Fruit fly (Drosophila melanogaster): ENCODE measurements around the gene CG3552.

The CG3552 gene

DNA sequence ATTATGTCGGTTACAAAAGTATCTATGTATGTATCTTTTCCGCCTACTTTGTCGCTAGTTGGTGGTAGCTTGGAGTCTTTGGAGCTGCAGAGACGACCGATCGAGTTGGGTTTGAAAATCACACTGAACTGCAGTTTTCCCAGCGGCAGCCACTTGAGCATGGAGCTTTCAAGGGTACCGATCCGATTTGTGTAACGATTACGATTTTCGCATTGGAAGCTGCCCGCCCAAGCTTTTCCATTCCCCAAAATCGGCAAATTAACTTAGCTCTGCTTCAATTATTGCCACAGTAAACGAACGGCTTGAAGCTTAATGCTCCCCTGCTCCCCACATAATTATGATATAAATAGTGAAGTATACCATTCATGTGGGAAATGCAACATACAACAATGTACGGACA is 33.0 kb downstream of the CG3552 start, which contains the start of gene CG32036:
CG32036 (minus strand) TSS at position 101 of the 400 bp plus-strand sequence.
- no peak for TF ChIP-seq noc (tag; optimal IDR thresholded peaks at IDR 0.05)

DNA sequence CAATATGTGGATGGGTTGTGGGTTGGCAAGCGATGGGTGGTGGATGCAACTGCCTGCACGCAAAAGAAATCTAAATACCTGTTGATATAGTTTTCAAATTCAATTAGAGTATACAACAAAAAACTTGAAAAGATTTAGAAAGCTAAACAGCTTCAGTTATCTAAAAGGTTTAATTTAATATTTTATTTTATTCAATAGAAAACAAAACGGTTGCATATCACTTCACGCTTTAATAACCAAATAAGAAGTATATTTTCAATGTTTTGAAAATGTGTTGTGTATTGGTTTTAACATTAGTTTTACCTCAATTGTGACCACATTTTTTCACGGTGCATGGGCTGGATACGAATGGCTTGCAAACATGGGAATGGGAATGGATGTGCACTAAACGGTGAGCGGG is 33.5 kb downstream of the CG3552 start:
- TF ChIP-seq noc (tag; optimal IDR thresholded peaks at IDR 0.05) = no peak

DNA sequence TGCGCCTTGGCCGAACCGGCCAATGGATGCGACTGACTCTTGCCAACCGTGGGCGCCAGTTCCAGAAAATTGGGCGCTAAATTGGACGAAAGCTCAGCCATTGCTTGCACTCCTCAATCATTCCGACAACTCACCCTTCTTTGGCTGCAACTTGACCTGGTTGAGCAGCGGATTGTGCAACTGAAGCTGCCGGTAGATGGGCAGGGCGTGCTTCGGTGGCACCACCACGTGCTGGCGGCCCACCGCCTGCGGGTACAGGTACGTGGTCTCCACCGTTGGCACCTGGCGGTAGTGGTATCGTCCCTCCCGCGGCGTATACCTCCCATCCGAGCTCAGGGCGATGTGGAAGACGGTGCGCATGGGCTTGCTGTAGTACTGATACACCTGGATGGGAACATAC is 34.3 kb downstream of the CG3552 start:
- TF ChIP-seq noc (tag; optimal IDR thresholded peaks at IDR 0.05) = no peak

DNA sequence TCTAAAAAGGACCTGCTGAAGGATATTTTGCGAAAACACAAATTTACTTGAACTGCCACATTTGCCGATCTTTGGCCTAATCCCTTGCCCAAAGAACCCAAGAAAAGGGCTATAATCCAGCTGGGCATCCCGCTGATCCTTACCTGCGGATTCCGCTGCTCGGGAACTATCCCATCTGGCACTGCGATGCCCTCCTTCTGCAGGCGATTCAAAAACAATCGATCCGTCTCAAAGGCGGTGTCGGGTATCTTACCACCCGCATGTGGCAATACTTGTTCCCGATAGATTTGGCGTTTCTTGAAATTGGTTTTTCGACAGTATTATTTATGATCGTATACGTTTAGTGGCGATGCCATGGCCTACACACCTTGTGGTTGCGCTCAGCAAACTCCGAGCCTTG is 35.2 kb downstream of the CG3552 start:
- no peak for TF ChIP-seq noc (tag; optimal IDR thresholded peaks at IDR 0.05)

DNA sequence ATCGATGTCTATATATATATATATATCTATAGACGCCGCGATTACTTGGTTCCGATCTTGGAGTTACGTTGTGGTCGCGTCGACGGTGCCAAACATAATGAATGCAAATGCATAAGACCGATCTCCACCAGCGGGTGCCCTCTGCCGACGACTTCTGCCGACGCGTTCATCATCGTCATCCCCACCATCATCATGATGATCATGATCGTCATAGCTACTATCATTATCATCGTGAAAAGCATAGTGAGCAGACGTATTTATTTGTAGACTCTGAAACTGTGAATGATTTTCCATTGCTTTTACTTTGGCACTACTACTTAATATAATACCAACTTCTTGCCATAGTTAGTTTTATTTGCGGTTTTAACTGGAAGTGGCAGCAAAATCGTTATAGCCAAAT is 36.0 kb downstream of the CG3552 start, which contains the start of gene CG32037:
CG32037 (minus strand) TSS at position 101 of the 400 bp plus-strand sequence.
- no peak for TF ChIP-seq noc (tag; optimal IDR thresholded peaks at IDR 0.05)

DNA sequence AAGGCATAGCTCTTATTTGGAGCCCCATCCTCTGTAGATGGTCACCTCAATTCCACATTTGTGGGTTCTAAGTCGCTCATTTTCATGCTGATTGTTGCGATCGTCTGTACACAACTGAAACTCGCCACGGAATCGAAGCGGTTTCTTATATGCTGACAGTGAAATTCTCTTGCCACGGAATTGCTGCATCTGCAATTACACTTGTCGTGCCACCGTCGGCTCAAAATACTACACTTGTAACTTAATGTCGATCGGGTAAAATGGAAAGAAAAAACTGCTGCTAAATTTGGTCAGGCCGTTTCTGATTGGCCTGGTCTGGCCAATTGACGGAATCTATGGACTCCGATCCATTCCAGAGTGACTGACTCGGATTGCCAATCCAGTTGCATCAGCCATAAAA is 41.1 kb downstream of the CG3552 start:
- TF ChIP-seq noc (tag; optimal IDR thresholded peaks at IDR 0.05) = no peak

DNA sequence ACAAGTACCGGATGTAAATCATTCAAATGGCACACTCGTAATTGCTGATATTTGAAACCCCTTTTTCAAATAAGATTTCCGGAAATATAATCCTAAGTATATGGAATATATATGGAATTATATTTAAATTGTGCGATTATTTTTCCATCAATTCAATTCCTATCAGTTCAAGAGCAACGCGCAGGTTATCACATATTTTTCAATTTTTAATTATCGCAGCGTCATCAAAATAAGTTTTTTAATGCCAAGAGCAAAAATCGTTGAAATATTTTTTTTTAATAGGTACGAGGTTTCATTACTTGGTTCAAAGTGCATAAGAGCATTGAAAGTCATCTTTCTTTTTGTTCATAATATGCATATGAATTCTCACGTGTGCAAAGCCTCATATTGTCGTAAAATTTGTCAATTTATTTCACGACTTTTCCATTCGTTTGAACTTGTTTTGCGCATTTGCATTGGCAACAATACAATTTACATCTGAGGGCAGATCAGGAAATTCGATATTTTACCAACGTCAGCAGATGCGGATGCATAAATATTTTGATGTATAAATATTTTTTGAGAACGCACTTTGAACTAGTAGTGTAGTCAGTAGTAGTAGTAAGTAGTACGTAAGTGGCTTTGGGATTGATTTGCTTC is 42.0 kb downstream of the CG3552 start:
- TF ChIP-seq noc (tag; optimal IDR thresholded peaks at IDR 0.05) = peak; percentile 7

DNA sequence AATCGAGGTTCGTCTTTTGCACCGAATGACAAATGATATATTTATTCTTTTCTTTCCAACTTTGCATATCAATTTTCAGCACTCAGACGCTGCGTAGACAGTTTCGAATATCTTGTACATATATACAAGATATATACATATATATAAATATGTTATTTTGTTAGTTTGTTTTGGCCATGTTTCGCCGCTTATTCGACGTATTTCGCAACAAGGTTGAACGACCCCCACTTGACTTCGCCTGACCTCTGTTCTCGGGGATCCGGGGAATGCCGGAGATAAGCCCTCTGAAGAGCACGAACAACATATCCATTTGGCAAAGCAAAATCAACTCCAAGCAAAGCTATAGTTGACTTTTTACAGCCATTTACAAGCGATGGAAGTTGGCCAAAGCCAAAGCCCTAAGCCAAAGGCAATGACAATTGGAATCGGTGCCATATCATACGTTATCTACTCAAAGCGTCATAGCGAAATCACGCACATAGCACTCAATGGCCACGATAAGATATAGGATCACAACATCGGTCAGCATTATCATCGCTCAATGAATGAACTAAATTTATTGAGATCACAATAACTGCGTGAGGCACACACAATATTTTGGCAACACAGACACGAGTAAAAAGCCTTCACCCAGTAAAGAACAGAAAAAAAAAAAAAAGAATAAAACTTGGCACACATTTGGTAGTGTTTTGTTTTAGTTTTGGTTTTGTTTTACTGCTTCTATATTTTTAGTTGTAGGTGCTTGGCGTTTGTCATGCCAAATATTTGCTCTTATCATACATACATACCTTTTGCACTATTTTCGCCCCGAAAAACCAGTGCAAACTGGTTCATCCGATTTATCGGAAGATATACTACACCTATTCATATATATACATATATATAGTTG is 44.0 kb downstream of the CG3552 start:
- peak; percentile 51 for TF ChIP-seq noc (tag; optimal IDR thresholded peaks at IDR 0.05)

DNA sequence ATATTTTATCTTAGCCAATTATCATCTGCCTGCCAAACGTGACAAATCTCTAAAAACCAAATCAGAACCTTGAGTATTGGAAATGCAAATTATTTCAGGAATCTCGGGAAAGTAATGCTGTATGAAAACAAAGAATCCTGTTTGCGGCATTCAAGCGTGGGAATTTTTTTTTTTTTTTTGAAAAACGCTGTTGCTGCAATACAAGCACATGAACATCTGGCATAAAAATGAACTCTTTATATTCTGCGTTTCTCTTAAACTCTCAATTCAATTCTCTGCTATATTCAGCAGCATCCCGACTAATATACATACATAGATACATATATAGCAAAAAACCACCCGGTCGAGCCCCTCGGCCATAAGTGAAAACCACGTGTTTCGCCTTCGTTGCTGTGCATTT is 45.2 kb downstream of the CG3552 start:
- TF ChIP-seq noc (tag; optimal IDR thresholded peaks at IDR 0.05) = no peak

DNA sequence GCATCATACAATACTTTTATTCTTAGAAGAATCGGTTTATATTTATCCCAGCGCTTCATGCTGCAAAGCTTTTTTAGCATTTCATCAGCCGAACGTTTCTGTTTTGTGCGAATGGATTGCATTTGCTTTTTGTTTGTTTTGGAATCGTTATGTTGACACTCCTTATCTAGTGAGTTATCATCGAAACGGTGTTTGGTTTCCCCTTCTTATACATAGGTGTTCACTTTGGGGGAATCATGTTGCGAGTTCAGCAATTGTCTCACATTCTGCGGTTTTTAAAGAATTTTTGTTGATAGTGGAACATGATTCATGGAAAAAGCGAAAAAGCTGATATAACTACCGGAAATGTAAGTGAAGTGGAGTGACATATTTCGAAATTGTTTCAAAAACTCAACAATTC is 46.2 kb downstream of the CG3552 start:
- TF ChIP-seq noc (tag; optimal IDR thresholded peaks at IDR 0.05) = no peak

DNA sequence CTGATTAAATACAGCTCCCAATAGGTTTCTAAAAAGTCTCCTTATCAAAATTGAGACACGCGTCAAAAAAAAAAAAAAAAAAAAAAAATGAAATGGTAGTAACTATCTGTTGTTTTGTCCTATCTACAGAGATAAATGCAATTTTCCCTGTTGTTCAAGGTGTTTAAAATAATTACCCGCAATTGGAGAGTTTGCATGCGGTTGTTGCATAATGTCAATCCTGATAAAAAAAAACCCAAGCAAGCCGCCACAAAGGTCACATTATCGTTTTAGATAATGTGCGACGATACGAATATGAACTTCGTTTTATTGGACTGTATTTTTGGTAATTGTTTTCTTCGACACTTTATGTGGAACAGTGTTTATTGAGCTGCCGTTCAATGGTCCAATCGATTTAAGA is 46.7 kb downstream of the CG3552 start:
- TF ChIP-seq noc (tag; optimal IDR thresholded peaks at IDR 0.05) = no peak

DNA sequence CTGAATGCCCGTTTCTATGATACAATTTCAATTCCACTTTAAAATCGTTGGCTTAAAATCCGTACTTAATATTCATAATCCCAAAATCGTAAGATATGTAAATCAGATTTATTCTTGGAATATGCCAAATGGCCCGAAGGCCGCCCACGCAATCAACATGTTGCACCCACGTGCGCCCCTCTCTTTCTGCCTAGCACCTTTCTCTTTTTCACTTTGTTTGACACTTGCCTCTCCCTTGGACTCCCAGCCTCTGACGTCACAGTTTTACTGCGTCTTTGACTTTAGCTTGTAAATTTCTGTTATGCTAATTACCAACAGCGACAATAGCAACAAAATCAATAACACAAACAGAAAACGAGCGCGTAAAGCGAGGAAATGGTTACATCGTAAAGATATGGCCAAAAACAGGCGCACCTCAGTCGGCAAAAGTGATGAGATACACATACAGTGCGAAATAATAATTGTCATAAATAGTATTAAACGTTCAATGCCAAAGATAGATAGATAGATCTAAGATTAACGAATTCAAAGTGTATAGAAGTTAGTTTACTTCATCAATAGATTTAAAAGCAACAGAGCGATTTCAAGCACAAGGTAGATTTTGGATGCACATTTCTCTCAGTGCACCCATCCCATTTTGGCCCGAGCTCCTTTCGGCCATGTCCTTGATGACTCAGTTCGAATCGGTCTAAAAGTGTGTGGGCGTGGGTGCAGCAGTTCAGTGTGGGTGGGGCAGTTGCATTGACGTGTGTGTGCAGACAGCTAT is 47.6 kb downstream of the CG3552 start:
- TF ChIP-seq noc (tag; optimal IDR thresholded peaks at IDR 0.05) = no peak

DNA sequence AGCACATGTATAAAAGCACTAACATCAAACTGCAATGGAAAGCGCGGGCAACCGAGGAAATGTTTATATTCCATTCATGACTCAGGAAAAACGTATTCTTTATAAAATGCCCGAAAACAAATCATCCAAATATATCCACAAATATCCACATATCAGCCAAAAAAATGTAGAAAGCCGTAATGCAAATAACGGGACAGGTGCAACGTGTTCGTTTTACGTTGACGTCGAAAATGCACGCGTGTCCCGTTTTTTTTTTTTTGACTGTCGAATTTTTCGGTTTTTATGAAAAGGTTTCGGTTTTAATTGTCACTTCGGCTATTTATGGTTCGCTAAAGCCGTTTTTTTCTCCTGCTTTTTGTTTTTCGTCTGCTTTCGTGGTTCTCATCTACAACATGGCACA is 48.4 kb downstream of the CG3552 start:
- no peak for TF ChIP-seq noc (tag; optimal IDR thresholded peaks at IDR 0.05)

DNA sequence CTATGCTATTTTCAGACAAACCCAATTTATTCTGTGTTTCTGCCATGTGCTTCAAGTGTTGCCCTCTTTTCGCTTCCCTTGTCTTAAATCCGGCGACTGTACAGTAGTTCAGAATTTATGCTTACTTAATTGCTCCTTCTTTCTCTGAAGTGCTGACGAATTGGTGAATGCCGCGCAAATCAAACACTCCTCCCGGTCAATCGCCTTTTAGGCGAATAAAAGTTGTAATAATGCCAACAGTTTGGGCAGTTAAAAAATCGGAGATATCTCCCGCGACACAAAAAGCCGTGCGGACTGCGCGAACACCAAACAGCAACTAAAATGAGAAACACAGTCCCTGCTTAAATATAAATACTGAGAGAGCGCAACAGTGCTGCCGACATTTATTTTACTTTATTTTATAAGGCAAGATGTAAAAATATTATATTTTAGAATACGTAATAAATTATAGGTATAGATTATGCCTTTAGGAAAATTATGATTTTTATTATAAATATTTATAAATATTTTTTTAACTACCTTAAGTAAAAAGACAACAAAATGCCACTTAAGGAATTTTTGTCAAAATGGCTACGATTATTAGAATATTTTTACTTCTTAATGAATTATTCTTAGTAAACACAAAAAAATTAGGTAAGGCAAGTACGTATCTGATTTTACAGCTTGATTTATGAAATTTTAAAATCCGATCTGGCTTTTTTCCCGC is 49.0 kb downstream of the CG3552 start, which contains the start of gene path:
path (minus strand) TSS at position 322 of the 706 bp plus-strand sequence.
- TF ChIP-seq noc (tag; optimal IDR thresholded peaks at IDR 0.05) = peak; percentile 47

DNA sequence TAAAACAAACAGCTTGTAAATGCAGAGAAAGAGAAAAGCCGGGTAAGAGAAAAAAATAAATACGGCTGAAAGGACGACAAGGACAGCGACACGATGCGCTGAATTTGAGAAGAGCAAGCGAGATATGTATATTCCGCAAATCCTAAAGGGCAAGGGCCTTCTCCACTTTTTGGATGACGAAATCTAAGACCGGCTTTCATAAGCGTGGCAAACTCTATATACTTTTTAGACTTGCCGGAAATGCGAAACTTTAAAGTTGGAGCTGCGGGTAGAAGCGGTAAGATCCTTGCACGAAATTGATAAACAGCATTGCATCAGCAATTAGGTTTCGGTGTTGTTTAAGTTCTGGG is 49.6 kb downstream of the CG3552 start:
- TF ChIP-seq noc (tag; optimal IDR thresholded peaks at IDR 0.05) = no peak

DNA sequence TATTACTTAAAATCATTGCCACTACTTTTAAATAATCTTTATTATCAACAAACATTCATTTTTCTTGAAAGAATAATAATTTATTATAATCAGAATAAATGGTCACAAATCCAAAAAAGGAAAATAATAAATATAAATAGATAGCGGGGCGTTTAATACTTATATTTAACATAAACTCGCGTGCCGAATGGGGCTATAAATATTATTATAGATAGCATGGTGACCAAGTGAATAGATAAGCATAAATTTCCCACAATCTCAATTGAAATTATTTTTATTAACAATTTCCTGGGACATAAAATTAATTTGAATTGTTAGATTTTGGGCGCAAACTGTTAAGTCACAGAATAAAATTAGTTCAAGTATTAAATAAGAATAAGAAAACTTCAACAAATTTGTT is 50.3 kb downstream of the CG3552 start:
- TF ChIP-seq noc (tag; optimal IDR thresholded peaks at IDR 0.05) = peak; percentile 62
